Worm (Caenorhabditis elegans): ENCODE data around the gene ags-3.

Gene ags-3

ce11 chrX:5321563-5321962 is 18.2 kb upstream of the ags-3 start:
- no peak for TF ChIP-seq hpl-2 (GFP tag; optimal IDR thresholded peaks at IDR 0.05)
- no peak for TF ChIP-seq aha-1 (tag; optimal IDR thresholded peaks at IDR 0.05)
- no peak for TF ChIP-seq hlh-4 (tag; optimal IDR thresholded peaks at IDR 0.05)
- TF ChIP-seq lin-15B (tag; optimal IDR thresholded peaks at IDR 0.05), result no peak
- no peak for TF ChIP-seq nhr-47 (tag; optimal IDR thresholded peaks at IDR 0.05)
- TF ChIP-seq ceh-90 (tag; optimal IDR thresholded peaks at IDR 0.05), result no peak
- no peak for TF ChIP-seq tlp-1 (tag; optimal IDR thresholded peaks at IDR 0.05)
- TF ChIP-seq unc-86 (tag; optimal IDR thresholded peaks at IDR 0.05), result no peak
- no peak for TF ChIP-seq rnt-1 (tag; optimal IDR thresholded peaks at IDR 0.05)
- TF ChIP-seq elt-2 (tag; optimal IDR thresholded peaks at IDR 0.05), result no peak
- TF ChIP-seq dpl-1 (GFP tag; optimal IDR thresholded peaks at IDR 0.05), result no peak
- no peak for TF ChIP-seq alr-1 (tag; optimal IDR thresholded peaks at IDR 0.05; ENCODE audit: borderline replicate concordance)
- no peak for TF ChIP-seq zip-4 (GFP tag; optimal IDR thresholded peaks at IDR 0.05)
- no peak for TF ChIP-seq nhr-28 (tag; optimal IDR thresholded peaks at IDR 0.05)
- no peak for TF ChIP-seq lin-39 (tag; optimal IDR thresholded peaks at IDR 0.05)
- TF ChIP-seq mef-2 (tag; optimal IDR thresholded peaks at IDR 0.05), result no peak
- TF ChIP-seq isw-1 (GFP tag; IDR thresholded peaks at IDR 0.05), result no peak
- TF ChIP-seq dsc-1 (tag; optimal IDR thresholded peaks at IDR 0.05), result no peak

ce11 chrX:5319214-5319838 is 15.9 kb upstream of the ags-3 start:
- TF ChIP-seq mef-2 (tag; optimal IDR thresholded peaks at IDR 0.05) (no peak), skn-1 (tag; optimal IDR thresholded peaks at IDR 0.05) (no peak), sup-37 (GFP tag; optimal IDR thresholded peaks at IDR 0.05) (no peak), F16B12.6 (tag; optimal IDR thresholded peaks at IDR 0.05) (no peak), C34B4.2 (tag; optimal IDR thresholded peaks at IDR 0.05) (no peak), ama-1 (optimal IDR thresholded peaks at IDR 0.05) (no peak), ceh-8 (GFP tag; optimal IDR thresholded peaks at IDR 0.05) (no peak), pqm-1 (tag; optimal IDR thresholded peaks at IDR 0.05) (no peak), nhr-12 (tag; optimal IDR thresholded peaks at IDR 0.05) (no peak), snu-23 (GFP tag; optimal IDR thresholded peaks at IDR 0.05) (peak; percentile 68), aha-1 (tag; optimal IDR thresholded peaks at IDR 0.05) (no peak), nhr-77 (tag; optimal IDR thresholded peaks at IDR 0.05) (peak; percentile 18), fkh-8 (tag; optimal IDR thresholded peaks at IDR 0.05) (no peak), lin-35 (GFP tag; optimal IDR thresholded peaks at IDR 0.05) (peak in 1 of 2 experiments; percentile 57), unc-130 (tag; optimal IDR thresholded peaks at IDR 0.05) (peak; percentile 38), Y116A8C.19 (tag; optimal IDR thresholded peaks at IDR 0.05; ENCODE audit: borderline replicate concordance) (no peak), egl-13 (tag; optimal IDR thresholded peaks at IDR 0.05) (no peak), rnt-1 (tag; optimal IDR thresholded peaks at IDR 0.05) (peak; percentile 54), dsc-1 (tag; optimal IDR thresholded peaks at IDR 0.05) (peak; percentile 71), efl-3 (GFP tag; optimal IDR thresholded peaks at IDR 0.05) (no peak), elt-3 (tag; optimal IDR thresholded peaks at IDR 0.05) (peak in 2 of 6 experiments; percentile 24 to 28), ceh-63 (GFP tag; optimal IDR thresholded peaks at IDR 0.05) (no peak), grh-1 (GFP tag; IDR thresholded peaks at IDR 0.05) (no peak), jun-1 (tag; optimal IDR thresholded peaks at IDR 0.05) (no peak), fkh-4 (tag; optimal IDR thresholded peaks at IDR 0.05; ENCODE audit: borderline replicate concordance) (no peak), C16A3.4 (tag; optimal IDR thresholded peaks at IDR 0.05) (peak; percentile 14), snpc-4 (tag; optimal IDR thresholded peaks at IDR 0.05) (no peak), nhr-47 (tag; optimal IDR thresholded peaks at IDR 0.05) (peak; percentile 70), tbx-2 (tag; optimal IDR thresholded peaks at IDR 0.05) (peak; percentile 26), vab-15 (tag; optimal IDR thresholded peaks at IDR 0.05) (no peak), hlh-4 (tag; optimal IDR thresholded peaks at IDR 0.05) (no peak), nhr-85 (tag) (no peak), nhr-90 (tag; optimal IDR thresholded peaks at IDR 0.05; ENCODE audit: poor library complexity) (peak; percentile 27), lin-13 (GFP tag; optimal IDR thresholded peaks at IDR 0.05) (no peak), xbp-1 (tag; optimal IDR thresholded peaks at IDR 0.05) (peak; percentile 49), unc-86 (tag; optimal IDR thresholded peaks at IDR 0.05) (no peak), blmp-1 (tag; optimal IDR thresholded peaks at IDR 0.05) (no peak), aly-2 (tag; optimal IDR thresholded peaks at IDR 0.05) (peak; percentile 26), unc-30 (tag; optimal IDR thresholded peaks at IDR 0.05) (no peak), nhr-237 (tag; optimal IDR thresholded peaks at IDR 0.05) (no peak), fos-1 (tag; optimal IDR thresholded peaks at IDR 0.05) (peak; percentile 0)

All from whole organism, L1 larva.